Fruit fly (Drosophila melanogaster): ENCODE measurements around the gene Xrcc2.

The Xrcc2 gene

dm6 chrX:18499679-18500187 is at the start of gene Xrcc2, which contains the start of gene Pgant7:
Gene Xrcc2, plus strand, starts transcription at chrX:18500127.
Gene Pgant7, minus strand, starts transcription at chrX:18499986.
- TF ChIP-seq toe (GFP tag; optimal IDR thresholded peaks at IDR 0.05) (no peak), bab1 (GFP tag; optimal IDR thresholded peaks at IDR 0.05) (peak; percentile 6), tj (GFP tag; optimal IDR thresholded peaks at IDR 0.05) (peak; percentile 83), CG5204 (GFP tag; optimal IDR thresholded peaks at IDR 0.05) (no peak), cnc (optimal IDR thresholded peaks at IDR 0.05) (no peak), CG12768 (GFP tag; optimal IDR thresholded peaks at IDR 0.05) (no peak), pad (GFP tag; optimal IDR thresholded peaks at IDR 0.05) (no peak), Mnt (GFP tag; optimal IDR thresholded peaks at IDR 0.05) (peak; percentile 25), CG14711 (tag; optimal IDR thresholded peaks at IDR 0.05) (no peak)

dm6 chrX:18452717-18453116 is 47.2 kb upstream of the Xrcc2 start:
- TF ChIP-seq CG33017 (tag; optimal IDR thresholded peaks at IDR 0.05), result no peak
- no peak for TF ChIP-seq Mnt (GFP tag; optimal IDR thresholded peaks at IDR 0.05)
- no peak for TF ChIP-seq CG14711 (tag; optimal IDR thresholded peaks at IDR 0.05)
- no peak for TF ChIP-seq tj (GFP tag; optimal IDR thresholded peaks at IDR 0.05)
- no peak for TF ChIP-seq CG12768 (GFP tag; optimal IDR thresholded peaks at IDR 0.05)
- no peak for TF ChIP-seq CG5204 (GFP tag; optimal IDR thresholded peaks at IDR 0.05)
- no peak for TF ChIP-seq pad (GFP tag; optimal IDR thresholded peaks at IDR 0.05)
- no peak for TF ChIP-seq Clk (GFP tag; optimal IDR thresholded peaks at IDR 0.05)

- TF ChIP-seq CG33017 (tag; optimal IDR thresholded peaks at IDR 0.05) (no peak), CG14711 (tag; optimal IDR thresholded peaks at IDR 0.05) (no peak), CG5204 (GFP tag; optimal IDR thresholded peaks at IDR 0.05) (no peak), bab1 (GFP tag; optimal IDR thresholded peaks at IDR 0.05) (no peak), cnc (optimal IDR thresholded peaks at IDR 0.05) (no peak), Mnt (GFP tag; optimal IDR thresholded peaks at IDR 0.05) (no peak), CG11617 (GFP tag; optimal IDR thresholded peaks at IDR 0.05) (no peak), cic (GFP tag; optimal IDR thresholded peaks at IDR 0.05) (no peak), ovo (GFP tag; optimal IDR thresholded peaks at IDR 0.05) (no peak), pad (GFP tag; optimal IDR thresholded peaks at IDR 0.05) (no peak), CG1620 (GFP tag; optimal IDR thresholded peaks at IDR 0.05) (no peak), CG12768 (GFP tag; optimal IDR thresholded peaks at IDR 0.05) (no peak), kay (GFP tag; ENCODE audit: borderline replicate concordance) (no peak), CG7045 (GFP tag; optimal IDR thresholded peaks at IDR 0.05) (no peak), toe (GFP tag; optimal IDR thresholded peaks at IDR 0.05) (no peak), Crg-1 (GFP tag; optimal IDR thresholded peaks at IDR 0.05) (no peak), Clk (GFP tag; optimal IDR thresholded peaks at IDR 0.05) (no peak), CG7101 (tag; optimal IDR thresholded peaks at IDR 0.05) (no peak), Hr96 (GFP tag; optimal IDR thresholded peaks at IDR 0.05) (no peak)
These were observed 39.6 kb upstream of the Xrcc2 start, which contains the start of gene CG43843 for dm6 chrX:18460318-18460717. Gene CG43843, minus strand, starts transcription at chrX:18460418.

- TF ChIP-seq ovo (GFP tag; optimal IDR thresholded peaks at IDR 0.05), result no peak
- TF ChIP-seq Crg-1 (GFP tag; optimal IDR thresholded peaks at IDR 0.05), result no peak
- no peak for TF ChIP-seq cnc (optimal IDR thresholded peaks at IDR 0.05)
- no peak for TF ChIP-seq bab1 (GFP tag; optimal IDR thresholded peaks at IDR 0.05)
- TF ChIP-seq toe (GFP tag; optimal IDR thresholded peaks at IDR 0.05), result no peak
- no peak for TF ChIP-seq kay (GFP tag; ENCODE audit: borderline replicate concordance)
- TF ChIP-seq cic (GFP tag; optimal IDR thresholded peaks at IDR 0.05), result no peak
- TF ChIP-seq CG5204 (GFP tag; optimal IDR thresholded peaks at IDR 0.05), result no peak
- TF ChIP-seq CG12768 (GFP tag; optimal IDR thresholded peaks at IDR 0.05), result no peak
- TF ChIP-seq CG11617 (GFP tag; optimal IDR thresholded peaks at IDR 0.05), result no peak
- TF ChIP-seq CG1620 (GFP tag; optimal IDR thresholded peaks at IDR 0.05), result no peak
- TF ChIP-seq CG7045 (GFP tag; optimal IDR thresholded peaks at IDR 0.05), result no peak
These were observed 32.0 kb upstream of the Xrcc2 start for dm6 chrX:18467881-18468280.

- TF ChIP-seq Crg-1 (GFP tag; optimal IDR thresholded peaks at IDR 0.05), result no peak
- TF ChIP-seq Mnt (GFP tag; optimal IDR thresholded peaks at IDR 0.05), result no peak
- no peak for TF ChIP-seq toe (GFP tag; optimal IDR thresholded peaks at IDR 0.05)
- TF ChIP-seq Hr96 (GFP tag; optimal IDR thresholded peaks at IDR 0.05), result no peak
- TF ChIP-seq CG11617 (GFP tag; optimal IDR thresholded peaks at IDR 0.05), result no peak
- no peak for TF ChIP-seq CG33017 (tag; optimal IDR thresholded peaks at IDR 0.05)
- TF ChIP-seq pad (GFP tag; optimal IDR thresholded peaks at IDR 0.05), result peak; percentile 15
- TF ChIP-seq cic (GFP tag; optimal IDR thresholded peaks at IDR 0.05), result no peak
- TF ChIP-seq CG5204 (GFP tag; optimal IDR thresholded peaks at IDR 0.05), result no peak
- no peak for TF ChIP-seq CG7045 (GFP tag; optimal IDR thresholded peaks at IDR 0.05)
- TF ChIP-seq CG1620 (GFP tag; optimal IDR thresholded peaks at IDR 0.05), result no peak
- TF ChIP-seq kay (GFP tag; ENCODE audit: borderline replicate concordance), result no peak
- peak; percentile 0 for TF ChIP-seq CG7101 (tag; optimal IDR thresholded peaks at IDR 0.05)
- no peak for TF ChIP-seq ovo (GFP tag; optimal IDR thresholded peaks at IDR 0.05)
- no peak for TF ChIP-seq CG12768 (GFP tag; optimal IDR thresholded peaks at IDR 0.05)
- TF ChIP-seq tj (GFP tag; optimal IDR thresholded peaks at IDR 0.05), result no peak
- TF ChIP-seq Clk (GFP tag; optimal IDR thresholded peaks at IDR 0.05), result no peak
- peak; percentile 29 for TF ChIP-seq CG14711 (tag; optimal IDR thresholded peaks at IDR 0.05)
- TF ChIP-seq cnc (optimal IDR thresholded peaks at IDR 0.05), result no peak
- TF ChIP-seq bab1 (GFP tag; optimal IDR thresholded peaks at IDR 0.05), result peak; percentile 57
These were observed 20.4 kb upstream of the Xrcc2 start, which contains the start of gene CG32547 for dm6 chrX:18479307-18480134. Gene CG32547, minus strand, starts transcription at chrX:18479487.

- TF ChIP-seq Clk (GFP tag; optimal IDR thresholded peaks at IDR 0.05), result no peak
- no peak for TF ChIP-seq tj (GFP tag; optimal IDR thresholded peaks at IDR 0.05)
- TF ChIP-seq bab1 (GFP tag; optimal IDR thresholded peaks at IDR 0.05), result no peak
- TF ChIP-seq ovo (GFP tag; optimal IDR thresholded peaks at IDR 0.05), result no peak
- no peak for TF ChIP-seq CG11617 (GFP tag; optimal IDR thresholded peaks at IDR 0.05)
- no peak for TF ChIP-seq cnc (optimal IDR thresholded peaks at IDR 0.05)
- TF ChIP-seq pad (GFP tag; optimal IDR thresholded peaks at IDR 0.05), result no peak
- no peak for TF ChIP-seq CG14711 (tag; optimal IDR thresholded peaks at IDR 0.05)
- TF ChIP-seq CG1620 (GFP tag; optimal IDR thresholded peaks at IDR 0.05), result no peak
- TF ChIP-seq kay (GFP tag; ENCODE audit: borderline replicate concordance), result no peak
- no peak for TF ChIP-seq CG5204 (GFP tag; optimal IDR thresholded peaks at IDR 0.05)
- TF ChIP-seq toe (GFP tag; optimal IDR thresholded peaks at IDR 0.05), result no peak
- no peak for TF ChIP-seq Mnt (GFP tag; optimal IDR thresholded peaks at IDR 0.05)
- no peak for TF ChIP-seq CG33017 (tag; optimal IDR thresholded peaks at IDR 0.05)
These were observed 17.4 kb upstream of the Xrcc2 start for dm6 chrX:18482537-18482936.
